Worm (Caenorhabditis elegans): Measurements from ENCODE around the gene Y4C6A.4.

DNA sequence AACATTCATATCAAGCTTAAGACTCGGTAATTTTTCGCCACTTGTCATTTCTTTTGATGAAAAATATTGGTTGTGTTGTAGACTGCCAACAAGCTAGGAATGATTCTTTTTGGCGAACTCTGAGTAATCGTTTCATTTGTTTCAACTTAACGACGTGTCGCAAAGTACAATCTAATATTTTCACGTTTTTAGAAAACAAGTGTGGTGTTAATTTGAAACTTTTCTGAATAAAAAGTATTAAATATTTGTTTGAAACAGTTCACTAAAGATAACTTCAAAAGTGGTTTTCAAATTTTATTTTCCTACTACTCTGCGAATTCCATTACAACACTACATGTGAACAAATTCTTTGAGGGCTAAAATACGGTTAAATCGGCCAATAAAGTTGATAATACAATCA, 23.7 kb downstream of the Y4C6A.4 start, which contains the start of gene T11F8.4:
- no peak for TF ChIP-seq cog-1 (tag; optimal IDR thresholded peaks at IDR 0.05)
- no peak for TF ChIP-seq ref-1 (GFP tag; conservative IDR thresholded peaks at IDR 0.05)
- TF ChIP-seq med-1 (GFP tag; optimal IDR thresholded peaks at IDR 0.05; ENCODE audit: insufficient read depth) = no peak
- no peak for TF ChIP-seq klf-2 (GFP tag; conservative IDR thresholded peaks at IDR 0.05)
- no peak for TF ChIP-seq ztf-23 (GFP tag; IDR thresholded peaks at IDR 0.05)
- TF ChIP-seq tab-1 (GFP tag; IDR thresholded peaks at IDR 0.05) = no peak
- no peak for TF ChIP-seq ztf-29 (GFP tag; IDR thresholded peaks at IDR 0.05)
- TF ChIP-seq flt-1 (GFP tag; IDR thresholded peaks at IDR 0.05) = no peak

Data from whole organism, midembryonic.